Worm (Caenorhabditis elegans): ENCODE data around the gene F40B5.2.

F40B5.2 gene

DNA sequence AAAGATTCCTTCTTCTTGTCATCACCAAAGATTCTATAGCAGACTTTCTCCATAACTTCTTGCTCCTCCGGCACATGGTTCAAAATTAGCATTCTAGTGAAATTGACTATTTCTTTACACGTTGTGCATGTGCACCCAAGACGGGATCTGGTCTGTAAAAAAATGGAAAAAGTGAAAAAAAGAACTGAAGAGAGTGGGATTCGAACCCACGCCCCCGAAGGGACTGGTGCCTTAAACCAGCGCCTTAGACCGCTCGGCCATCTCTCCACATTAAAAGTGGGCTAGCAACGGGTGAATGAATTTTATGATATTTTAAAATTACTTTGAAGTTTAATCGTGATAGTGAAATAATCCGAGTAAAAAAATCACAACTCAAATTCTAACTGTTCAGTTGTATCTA is 50.1 kb downstream of the F40B5.2 start:
- TF ChIP-seq nhr-77 (tag; optimal IDR thresholded peaks at IDR 0.05) (no peak), fos-1 (tag; optimal IDR thresholded peaks at IDR 0.05) (peak; percentile 19)

ce11 chrX:8418382-8418781 is 50.7 kb downstream of the F40B5.2 start, which contains the start of gene spp-13:
TSS of gene spp-13 (minus strand) at chrX:8418524.
- TF ChIP-seq crh-2 (tag; optimal IDR thresholded peaks at IDR 0.05) (no peak), lsy-2 (tag; optimal IDR thresholded peaks at IDR 0.05) (no peak), skn-1 (tag; optimal IDR thresholded peaks at IDR 0.05) (no peak), nhr-10 (tag; optimal IDR thresholded peaks at IDR 0.05) (no peak), elt-3 (tag; optimal IDR thresholded peaks at IDR 0.05) (no peak), sem-4 (tag; optimal IDR thresholded peaks at IDR 0.05) (peak; percentile 54), ztf-1 (GFP tag; conservative IDR thresholded peaks at IDR 0.05) (no peak), nhr-25 (tag; optimal IDR thresholded peaks at IDR 0.05) (no peak), nhr-237 (tag; optimal IDR thresholded peaks at IDR 0.05) (no peak), nhr-21 (tag; optimal IDR thresholded peaks at IDR 0.05) (peak; percentile 28)

- peak; percentile 18 for TF ChIP-seq sma-9 (GFP tag; optimal IDR thresholded peaks at IDR 0.05)
- no peak for TF ChIP-seq sma-9 (tag; optimal IDR thresholded peaks at IDR 0.05)
- no peak for TF ChIP-seq ceh-82 (tag; optimal IDR thresholded peaks at IDR 0.05)
Observed at ce11 chrX:8419252-8419651, 51.6 kb downstream of the F40B5.2 start.

Data from whole organism, L2 larva.